Worm (Caenorhabditis elegans): ENCODE measurements around the gene cng-3.
A peak's percentile ranks its signal among the peaks of the same experiment; 100 is the strongest.

cng-3 gene

ce11 chrIV:9510439-9510838, 29.6 kb upstream of the cng-3 start, which contains the start of gene C33A12.4:
Gene C33A12.4 (minus strand): TSS chrIV:9510569.
- no peak for TF ChIP-seq aly-2 (tag; optimal IDR thresholded peaks at IDR 0.05)
- no peak for TF ChIP-seq lin-39 (tag; optimal IDR thresholded peaks at IDR 0.05)
- TF ChIP-seq lin-11 (tag; optimal IDR thresholded peaks at IDR 0.05), result peak; percentile 68
- TF ChIP-seq nhr-21 (tag; optimal IDR thresholded peaks at IDR 0.05), result peak; percentile 54
- TF ChIP-seq ztf-4 (tag; optimal IDR thresholded peaks at IDR 0.05), result peak; percentile 2
- TF ChIP-seq C34F6.9 (tag; optimal IDR thresholded peaks at IDR 0.05), result peak; percentile 8

- TF ChIP-seq nhr-129 (tag; optimal IDR thresholded peaks at IDR 0.05), result peak; percentile 58
- TF ChIP-seq fos-1 (tag; optimal IDR thresholded peaks at IDR 0.05), result no peak
- TF ChIP-seq C34F6.9 (tag; optimal IDR thresholded peaks at IDR 0.05), result peak; percentile 3
- no peak for TF ChIP-seq ztf-11 (tag; optimal IDR thresholded peaks at IDR 0.05)
- no peak for TF ChIP-seq ztf-1 (GFP tag; conservative IDR thresholded peaks at IDR 0.05)
- TF ChIP-seq sem-4 (tag; optimal IDR thresholded peaks at IDR 0.05), result no peak
- TF ChIP-seq nhr-21 (tag; optimal IDR thresholded peaks at IDR 0.05), result no peak
Observed at ce11 chrIV:9508612-9509011, 27.8 kb upstream of the cng-3 start, which contains the start of gene ethe-1. Gene ethe-1 (minus strand): TSS chrIV:9508761.

ce11 chrIV:9506251-9506650, 25.4 kb upstream of the cng-3 start, which contains the start of gene ttr-9:
Gene ttr-9 (minus strand): TSS chrIV:9506351.
- TF ChIP-seq mab-5 (tag; optimal IDR thresholded peaks at IDR 0.05) (no peak), ceh-16 (tag; optimal IDR thresholded peaks at IDR 0.05) (no peak), unc-39 (tag; optimal IDR thresholded peaks at IDR 0.05) (no peak), ceh-82 (tag; optimal IDR thresholded peaks at IDR 0.05) (no peak), sma-9 (GFP tag; optimal IDR thresholded peaks at IDR 0.05) (no peak), sma-9 (tag; optimal IDR thresholded peaks at IDR 0.05) (no peak), sem-4 (tag; optimal IDR thresholded peaks at IDR 0.05) (no peak), ztf-1 (GFP tag; conservative IDR thresholded peaks at IDR 0.05) (no peak), Y55F3AM.14 (GFP tag; optimal IDR thresholded peaks at IDR 0.05) (no peak)

ce11 chrIV:9500100-9500499, 19.3 kb upstream of the cng-3 start, which contains the start of gene ugt-21:
Gene ugt-21 (plus strand): TSS chrIV:9500311.
- TF ChIP-seq sma-9 (GFP tag; optimal IDR thresholded peaks at IDR 0.05), result peak; percentile 31
- TF ChIP-seq sma-9 (tag; optimal IDR thresholded peaks at IDR 0.05), result no peak
- no peak for TF ChIP-seq unc-55 (GFP tag; optimal IDR thresholded peaks at IDR 0.05)
- TF ChIP-seq mab-5 (tag; optimal IDR thresholded peaks at IDR 0.05), result no peak
- no peak for TF ChIP-seq gmeb-1 (tag; optimal IDR thresholded peaks at IDR 0.05)

ce11 chrIV:9499636-9500035, 18.8 kb upstream of the cng-3 start:
- no peak for TF ChIP-seq nhr-12 (tag; optimal IDR thresholded peaks at IDR 0.05)
- TF ChIP-seq ztf-11 (tag; optimal IDR thresholded peaks at IDR 0.05), result no peak
- TF ChIP-seq nhr-23 (tag; optimal IDR thresholded peaks at IDR 0.05), result no peak
- no peak for TF ChIP-seq fos-1 (tag; optimal IDR thresholded peaks at IDR 0.05)
- no peak for TF ChIP-seq lin-13 (GFP tag; optimal IDR thresholded peaks at IDR 0.05)
- TF ChIP-seq unc-62 (GFP tag; optimal IDR thresholded peaks at IDR 0.05), result no peak
- TF ChIP-seq mbf-1 (tag; optimal IDR thresholded peaks at IDR 0.05), result no peak
- no peak for TF ChIP-seq ceh-16 (tag; optimal IDR thresholded peaks at IDR 0.05)
- TF ChIP-seq snpc-4 (tag; optimal IDR thresholded peaks at IDR 0.05), result no peak
- no peak for TF ChIP-seq sma-3 (GFP tag; optimal IDR thresholded peaks at IDR 0.05)
- no peak for TF ChIP-seq lin-11 (tag; optimal IDR thresholded peaks at IDR 0.05)
- no peak for TF ChIP-seq skn-1 (tag; optimal IDR thresholded peaks at IDR 0.05)
- no peak for TF ChIP-seq egl-27 (tag; optimal IDR thresholded peaks at IDR 0.05)
- no peak for TF ChIP-seq nhr-10 (tag; optimal IDR thresholded peaks at IDR 0.05)

ce11 chrIV:9498088-9498487, 17.3 kb upstream of the cng-3 start, which contains the start of gene sru-4:
Gene sru-4 (plus strand): TSS chrIV:9498388.
- TF ChIP-seq aly-2 (tag; optimal IDR thresholded peaks at IDR 0.05), result no peak
- no peak for TF ChIP-seq elt-3 (tag; optimal IDR thresholded peaks at IDR 0.05)
- TF ChIP-seq R02D3.7 (tag; optimal IDR thresholded peaks at IDR 0.05), result no peak
- TF ChIP-seq snpc-4 (tag; optimal IDR thresholded peaks at IDR 0.05), result no peak
- TF ChIP-seq gmeb-1 (tag; optimal IDR thresholded peaks at IDR 0.05), result no peak
